Fruit fly (Drosophila melanogaster) whole organism, embryonic: ENCODE results near the gene SNRPG.
A peak's percentile ranks its signal among the peaks of the same experiment; 100 is the strongest.

Experiments
- CG10209 ChIP-seq: fragments of 200-800 bp; sonication (Bioruptor generic); optimal IDR thresholded peaks from 3 replicates; lab custom pipeline; 2017; ENCODE audit warnings: missing biosample characterization, mild to moderate bottlenecking, missing genetic modification characterization, missing genetic modification reagents
- CG10321 ChIP-seq: fragments of 200-800 bp; sonication (Bioruptor generic); IDR thresholded peaks from 2 replicates; pipeline ENCODE4 v1.3.6; 2022; ENCODE audit warnings: missing biosample characterization, missing genetic modification characterization
- CG10565 ChIP-seq: fragments of 200-800 bp; sonication (Bioruptor generic); optimal IDR thresholded peaks from 3 replicates; lab custom pipeline; 2016; ENCODE audit warnings: missing biosample characterization, mild to moderate bottlenecking, missing genetic modification characterization
- CG11085 ChIP-seq: fragments of 200-800 bp; sonication (Bioruptor generic); IDR thresholded peaks from 2 replicates; pipeline ENCODE4 v1.3.6; 2022; ENCODE audit warnings: missing biosample characterization, missing genetic modification characterization
- CG11504 ChIP-seq: fragments of 200-800 bp; sonication (Bioruptor generic); optimal IDR thresholded peaks from 3 replicates; lab custom pipeline; 2019; ENCODE audit warnings: missing biosample characterization, mild to moderate bottlenecking, missing genetic modification characterization, moderate library complexity
- CG12071 ChIP-seq: fragments of 200-800 bp; sonication (Bioruptor generic); optimal IDR thresholded peaks from 3 replicates; lab custom pipeline; 2018; ENCODE audit warnings: missing biosample characterization, mild to moderate bottlenecking, missing genetic modification characterization
- CG12104 ChIP-seq: fragments of 200-800 bp; sonication (Bioruptor generic); optimal IDR thresholded peaks from 3 replicates; lab custom pipeline; 2016; ENCODE audit warnings: missing biosample characterization, missing genetic modification characterization
- CG1529 ChIP-seq: fragments of 200-800 bp; sonication (Bioruptor generic); optimal IDR thresholded peaks from 3 replicates; lab custom pipeline; 2018; ENCODE audit warnings: missing biosample characterization, missing genetic modification characterization
- CG17186 ChIP-seq: fragments of 200-800 bp; sonication (Bioruptor generic); optimal IDR thresholded peaks from 3 replicates; lab custom pipeline; 2017; ENCODE audit warnings: missing biosample characterization, missing genetic modification reagents, missing genetic modification characterization
- CG3065 ChIP-seq: fragments of 200-800 bp; sonication (Bioruptor generic); optimal IDR thresholded peaks from 2 replicates; lab custom pipeline; 2016; ENCODE audit warnings: missing biosample characterization, missing genetic modification characterization
- CG31224 ChIP-seq: fragments of 200-800 bp; sonication (Bioruptor generic); IDR thresholded peaks from 2 replicates; pipeline ENCODE4 v1.3.6; 2022; ENCODE audit warnings: missing biosample characterization, missing genetic modification characterization
- CG4360 ChIP-seq: fragments of 200-800 bp; sonication (Bioruptor generic); IDR thresholded peaks from 2 replicates; pipeline ENCODE4 v1.3.6; 2022; ENCODE audit warnings: missing biosample characterization, missing genetic modification characterization
- CG7372 ChIP-seq: fragments of 200-800 bp; sonication (Bioruptor generic); IDR thresholded peaks from 2 replicates; pipeline ENCODE4 v1.3.6; 2022; ENCODE audit warnings: missing biosample characterization, missing genetic modification characterization
- CG9215 ChIP-seq: fragments of 200-800 bp; sonication (Bioruptor generic); IDR thresholded peaks from 2 replicates; pipeline ENCODE4 v1.3.6; 2022; ENCODE audit warnings: missing biosample characterization, missing genetic modification characterization
- CG9609 ChIP-seq: fragments of 200-800 bp; sonication (Bioruptor generic); optimal IDR thresholded peaks from 3 replicates; lab custom pipeline; 2016; ENCODE audit warnings: missing biosample characterization, missing genetic modification characterization
- Dad ChIP-seq: fragments of 200-800 bp; sonication (Bioruptor generic); optimal IDR thresholded peaks from 3 replicates; lab custom pipeline; 2016; ENCODE audit warnings: missing biosample characterization, missing genetic modification characterization
- Doc2 ChIP-seq: fragments of 200-800 bp; sonication (Bioruptor generic); IDR thresholded peaks from 2 replicates; pipeline ENCODE4 v1.3.6; 2022; ENCODE audit warnings: missing biosample characterization, missing genetic modification characterization
- E2f2 ChIP-seq: fragments of 200-800 bp; sonication (Bioruptor generic); IDR thresholded peaks from 2 replicates; pipeline ENCODE4 v1.3.6; 2022; ENCODE audit warnings: missing biosample characterization, missing genetic modification characterization
- Ets65A ChIP-seq: fragments of 200-800 bp; sonication (Bioruptor generic); peaks from one replicate; lab custom pipeline; 2016; ENCODE audit warnings: missing biosample characterization, missing genetic modification characterization
- Hand ChIP-seq: fragments of 200-800 bp; sonication (Bioruptor generic); optimal IDR thresholded peaks from 2 replicates; lab custom pipeline; 2017; ENCODE audit warnings: mild to moderate bottlenecking, missing biosample characterization, missing genetic modification reagents, missing genetic modification characterization
- Lpt ChIP-seq: fragments of >200 bp; optimal IDR thresholded peaks from 2 replicates; lab custom pipeline; 2018; ENCODE audit warnings: missing biosample characterization, missing genetic modification characterization
- MBD-R2 ChIP-seq: fragments of 200-800 bp; sonication (Bioruptor generic); IDR thresholded peaks from 2 replicates; pipeline ENCODE4 v1.3.6; 2022; ENCODE audit warnings: missing biosample characterization, missing genetic modification characterization
- Mad ChIP-seq: fragments of 200-800 bp; sonication (Bioruptor generic); optimal IDR thresholded peaks from 2 replicates; lab custom pipeline; 2016; ENCODE audit warnings: missing biosample characterization, missing genetic modification characterization
- Myb ChIP-seq: fragments of 200-800 bp; sonication (Bioruptor generic); optimal IDR thresholded peaks from 2 replicates; lab custom pipeline; 2016; ENCODE audit warnings: missing biosample characterization, missing genetic modification characterization
- NFAT ChIP-seq: fragments of 200-800 bp; sonication (Bioruptor generic); IDR thresholded peaks from 2 replicates; pipeline ENCODE4 v1.3.6; 2022; ENCODE audit warnings: missing biosample characterization, missing genetic modification characterization
- Spps ChIP-seq: fragments of 200-800 bp; sonication (Bioruptor generic); optimal IDR thresholded peaks from 2 replicates; lab custom pipeline; 2018; ENCODE audit warnings: missing biosample characterization, mild to moderate bottlenecking, missing genetic modification characterization
- Ssrp ChIP-seq: fragments of 200-800 bp; sonication (Bioruptor generic); optimal IDR thresholded peaks from 2 replicates; lab custom pipeline; 2018; ENCODE audit warnings: missing biosample characterization, mild to moderate bottlenecking, missing genetic modification characterization, moderate library complexity
- ap ChIP-seq: fragments of 200-800 bp; sonication (Bioruptor generic); IDR thresholded peaks from 2 replicates; pipeline ENCODE4 v1.3.6; 2022; ENCODE audit warnings: missing biosample characterization, missing genetic modification characterization
- chm ChIP-seq: fragments of 200-800 bp; sonication (Bioruptor generic); IDR thresholded peaks from 2 replicates; pipeline ENCODE4 v1.3.6; 2022; ENCODE audit warnings: missing biosample characterization, missing genetic modification characterization
- croc ChIP-seq: fragments of 200-800 bp; sonication (Bioruptor generic); conservative IDR thresholded peaks from 3 replicates; pipeline ENCODE4 v1.3.6; 2022; ENCODE audit warnings: missing biosample characterization, missing genetic modification characterization
- dan ChIP-seq: fragments of 200-800 bp; sonication (Bioruptor generic); IDR thresholded peaks from 2 replicates; pipeline ENCODE4 v1.3.6; 2022; ENCODE audit warnings: missing biosample characterization, missing genetic modification characterization
- fu2 ChIP-seq: fragments of 200-800 bp; sonication (Bioruptor generic); optimal IDR thresholded peaks from 2 replicates; lab custom pipeline; 2016; ENCODE audit warnings: missing biosample characterization, missing genetic modification characterization
- gce ChIP-seq: fragments of 200-800 bp; sonication (Bioruptor generic); IDR thresholded peaks from 3 replicates; pipeline ENCODE4 v1.3.6; 2022; ENCODE audit warnings: missing biosample characterization, missing genetic modification characterization
- gfzf ChIP-seq: fragments of 200-800 bp; sonication (Bioruptor generic); optimal IDR thresholded peaks from 2 replicates; lab custom pipeline; 2016; ENCODE audit warnings: missing biosample characterization, mild to moderate bottlenecking, missing genetic modification characterization, moderate library complexity
- ind ChIP-seq: fragments of 200-800 bp; sonication (Bioruptor generic); optimal IDR thresholded peaks from 3 replicates; lab custom pipeline; 2016; ENCODE audit warnings: missing biosample characterization, missing genetic modification characterization
- jing ChIP-seq: fragments of 200-800 bp; sonication (Bioruptor generic); optimal IDR thresholded peaks from 2 replicates; lab custom pipeline; 2018; ENCODE audit warnings: missing biosample characterization, mild to moderate bottlenecking, missing genetic modification characterization
- lmd ChIP-seq: fragments of 200-800 bp; sonication (Bioruptor generic); IDR thresholded peaks from 2 replicates; pipeline ENCODE4 v1.3.6; 2022; ENCODE audit warnings: missing biosample characterization, missing genetic modification characterization
- lov ChIP-seq, 2 experiments: fragments of 200-800 bp in 1 of 2; fragments of >200 bp in 1 of 2; sonication (Bioruptor generic) in 1 of 2; IDR thresholded peaks in 1 of 2; optimal IDR thresholded peaks in 1 of 2; 2 replicates in 1 of 2; 3 replicates in 1 of 2; pipeline versions ENCODE4 v1.3.6 to Lab custom; 2017 to 2022; ENCODE audit warnings: missing biosample characterization in 1 of 2, missing genetic modification characterization in 1 of 2
- mirr ChIP-seq: fragments of 200-800 bp; sonication (Bioruptor generic); optimal IDR thresholded peaks from 3 replicates; lab custom pipeline; 2018; ENCODE audit warnings: missing biosample characterization, mild to moderate bottlenecking, missing genetic modification characterization
- odd ChIP-seq: fragments of 200-800 bp; sonication (Bioruptor generic); optimal IDR thresholded peaks from 2 replicates; lab custom pipeline; 2017; ENCODE audit warnings: missing biosample characterization, mild to moderate bottlenecking, missing genetic modification characterization
- pan ChIP-seq, 4 experiments: fragments of >200 bp in 3 of 4; fragments of 200-800 bp in 1 of 4; sonication (Bioruptor generic) in 1 of 4; optimal IDR thresholded peaks in 3 of 4; IDR thresholded peaks in 1 of 4; 2 replicates each; pipeline versions ENCODE4 v1.3.6 to Lab custom; 2017 to 2022; ENCODE audit warnings: missing biosample characterization in 2 of 4, missing genetic modification characterization in 2 of 4, mixed read lengths in 1 of 4
- pros ChIP-seq: fragments of 200-800 bp; sonication (Bioruptor generic); optimal IDR thresholded peaks from 3 replicates; lab custom pipeline; 2019; ENCODE audit warnings: missing biosample characterization, mild to moderate bottlenecking, missing genetic modification characterization, moderate library complexity
- row ChIP-seq: fragments of 200-800 bp; sonication (Bioruptor generic); IDR thresholded peaks from 3 replicates; pipeline ENCODE4 v1.3.6; 2022; ENCODE audit warnings: missing biosample characterization, missing genetic modification characterization
- scrt ChIP-seq: fragments of 200-800 bp; sonication (Bioruptor generic); optimal IDR thresholded peaks from 2 replicates; lab custom pipeline; 2018; ENCODE audit warnings: missing biosample characterization, mild to moderate bottlenecking, missing genetic modification characterization, moderate library complexity
- sd ChIP-seq: fragments of 200-800 bp; sonication (Bioruptor generic); optimal IDR thresholded peaks from 3 replicates; lab custom pipeline; 2018; ENCODE audit warnings: missing biosample characterization, mild to moderate bottlenecking, missing genetic modification characterization, moderate library complexity
- toy ChIP-seq: fragments of 200-800 bp; sonication (Bioruptor generic); IDR thresholded peaks from 2 replicates; pipeline ENCODE4 v1.3.6; 2022; ENCODE audit warnings: missing biosample characterization, missing genetic modification characterization
- trem ChIP-seq: fragments of 200-800 bp; optimal IDR thresholded peaks from 3 replicates; lab custom pipeline; 2019; ENCODE audit warnings: missing biosample characterization, mild to moderate bottlenecking, missing genetic modification characterization, moderate library complexity
- tup ChIP-seq: fragments of 200-800 bp; sonication (Bioruptor generic); optimal IDR thresholded peaks from 2 replicates; lab custom pipeline; 2016; ENCODE audit warnings: missing biosample characterization, mild to moderate bottlenecking, missing genetic modification characterization, moderate library complexity
- wek ChIP-seq: fragments of 200-800 bp; sonication (Bioruptor generic); optimal IDR thresholded peaks from 3 replicates; lab custom pipeline; 2018; ENCODE audit warnings: missing biosample characterization, mild to moderate bottlenecking, missing genetic modification characterization, moderate library complexity

Gene SNRPG

dm6 chrX:16640260-16641100 lies at the start of gene SNRPG, which contains the start of gene mthl1 (continued):
- TF ChIP-seq Doc2 (GFP tag; lab: Robert Waterston, UW) (peak; percentile 53; the same call in 1 of the 2 replicates), toy (peak; percentile 78), CG12104 (GFP tag; lab: Kevin White, UChicago) (peak; percentile 54), croc (GFP tag; lab: Robert Waterston, UW) (peak; percentile 74), fu2 (GFP tag; lab: Kevin White, UChicago) (peak; percentile 75), lov (optimal IDR thresholded peaks at IDR 0.05; lab: Kevin White, UChicago) (no peak), lov (GFP tag; IDR thresholded peaks at IDR 0.05; lab: Robert Waterston, UW) (peak; percentile 74; the same call in 1 of the 3 replicates), Dad (GFP tag; lab: Kevin White, UChicago) (peak; percentile 70), CG3065 (peak; percentile 24), ap (GFP tag; lab: Robert Waterston, UW) (peak; percentile 91), CG11085 (GFP tag; lab: Robert Waterston, UW) (peak; percentile 87), CG10321 (GFP tag; lab: Robert Waterston, UW) (no peak), dan (GFP tag; lab: Robert Waterston, UW) (peak; percentile 61; the same call in 1 of the 2 replicates), NFAT (GFP tag; lab: Robert Waterston, UW) (peak; percentile 96), wek (no peak), Myb (GFP tag; lab: Kevin White, UChicago) (peak; percentile 43), Ssrp (peak; percentile 79), E2f2 (peak; percentile 69), CG11504 (tag; lab: Kevin White, UChicago) (peak; percentile 74), scrt (GFP tag; lab: Kevin White, UChicago) (no peak), pros (GFP tag; lab: Kevin White, UChicago) (no peak), CG7372 (peak; percentile 90), lmd (GFP tag; lab: Robert Waterston, UW) (peak; percentile 95), CG10565 (GFP tag; lab: Kevin White, UChicago) (no peak), CG10209 (peak; percentile 74), trem (no peak), gfzf (peak; percentile 72), row (peak; percentile 95), odd (GFP tag; lab: Kevin White, UChicago) (no peak), chm (GFP tag; lab: Robert Waterston, UW) (peak; percentile 69), Ets65A (GFP tag; lab: Kevin White, UChicago) (peak; percentile 99), Hand (GFP tag; lab: Kevin White, UChicago) (no peak), Mad (GFP tag; lab: Kevin White, UChicago) (peak; percentile 69), Spps (peak; percentile 13), CG1529 (peak; percentile 21), jing (GFP tag; lab: Kevin White, UChicago) (peak; percentile 30), sd (peak; percentile 45), CG9609 (peak; percentile 80), CG9215 (peak; percentile 91), MBD-R2 (GFP tag; lab: Robert Waterston, UW) (peak; percentile 71), mirr (peak; percentile 24), Lpt (GFP tag; lab: Kevin White, UChicago) (no peak), gce (peak; percentile 77; the same call in 2 of the 3 replicates), CG17186 (peak; percentile 94), tup (GFP tag; lab: Kevin White, UChicago) (peak; percentile 35), pan (optimal IDR thresholded peaks at IDR 0.05; lab: Kevin White, UChicago) (no peak), pan (GFP tag; optimal IDR thresholded peaks at IDR 0.05 in 1 of 2, IDR thresholded peaks at IDR 0.05 in 1 of 2) (peak in 1 of 2 experiments; percentile 95), CG12071 (GFP tag; lab: Kevin White, UChicago) (peak; percentile 23), CG31224 (GFP tag; lab: Robert Waterston, UW) (peak; percentile 83), ind (GFP tag; lab: Kevin White, UChicago) (peak; percentile 88), CG4360 (peak; percentile 66)
